Worm (Caenorhabditis elegans) whole organism, mixed stage, embryonic: Measurements from ENCODE around the gene Y32G9A.5.

Experiments
- M03D4.4 ChIP-seq: sonication (generic microtip); optimal IDR thresholded peaks from 2 replicates; lab custom pipeline; 2017; ENCODE audit warnings: mild to moderate bottlenecking, missing genetic modification characterization, missing compliant biosample characterization
- blmp-1 ChIP-seq: fragments of 150-350 bp; optimal IDR thresholded peaks from 2 replicates; lab custom pipeline; 2014; ENCODE audit warnings: missing biosample characterization, missing genetic modification characterization
- ceh-39 ChIP-seq: fragments of 150-350 bp; optimal IDR thresholded peaks from 2 replicates; lab custom pipeline; 2014; ENCODE audit warnings: missing biosample characterization, missing genetic modification characterization
- cnd-1 ChIP-seq: fragments of 200-800 bp; sonication (Bioruptor generic); optimal IDR thresholded peaks from 2 replicates; lab custom pipeline; 2018; ENCODE audit warnings: mild to moderate bottlenecking, missing genetic modification characterization, missing compliant biosample characterization
- elt-1 ChIP-seq: sonication (generic microtip); optimal IDR thresholded peaks from 2 replicates; lab custom pipeline; 2017; ENCODE audit warnings: missing genetic modification characterization, mild to moderate bottlenecking, missing compliant biosample characterization, antibody characterized with exemption, moderate library complexity, borderline replicate concordance; ENCODE audit not compliant: insufficient read depth
- elt-3 ChIP-seq: fragments of 150-350 bp; optimal IDR thresholded peaks from 2 replicates; lab custom pipeline; 2014; ENCODE audit warnings: missing biosample characterization, missing genetic modification characterization
- lin-13 ChIP-seq: fragments of 150-350 bp; optimal IDR thresholded peaks from 2 replicates; lab custom pipeline; 2014; ENCODE audit warnings: missing biosample characterization, missing genetic modification characterization
- lin-32 ChIP-seq: fragments of 200-800 bp; sonication (Bioruptor generic); optimal IDR thresholded peaks from 2 replicates; lab custom pipeline; 2018; ENCODE audit warnings: mild to moderate bottlenecking, missing genetic modification characterization, missing compliant biosample characterization
- mep-1 ChIP-seq: fragments of 150-350 bp; optimal IDR thresholded peaks from 2 replicates; lab custom pipeline; 2017; ENCODE audit warnings: missing biosample characterization, missing genetic modification reagents, missing genetic modification characterization, inconsistent platforms
- nhr-12 ChIP-seq: fragments of 150-350 bp; optimal IDR thresholded peaks from 2 replicates; lab custom pipeline; 2014; ENCODE audit warnings: missing biosample characterization, missing genetic modification characterization
- nhr-28 ChIP-seq: fragments of 150-350 bp; optimal IDR thresholded peaks from 2 replicates; lab custom pipeline; 2014; ENCODE audit warnings: missing biosample characterization, missing genetic modification characterization
- pha-4 ChIP-seq: fragments of 150-350 bp; optimal IDR thresholded peaks from 2 replicates; lab custom pipeline; 2018; ENCODE audit warnings: missing biosample characterization, missing genetic modification reagents, missing genetic modification characterization
- unc-39 ChIP-seq: fragments of 150-350 bp; optimal IDR thresholded peaks from 2 replicates; lab custom pipeline; 2014; ENCODE audit warnings: missing biosample characterization, missing genetic modification characterization
- unc-62 ChIP-seq: fragments of 150-350 bp; optimal IDR thresholded peaks from 2 replicates; lab custom pipeline; 2014; ENCODE audit warnings: missing biosample characterization, missing genetic modification reagents, missing genetic modification characterization

- TF ChIP-seq cnd-1 (tag; lab: Kevin White, UChicago) (no peak), lin-13 (tag; lab: Kevin White, UChicago) (no peak), nhr-12 (tag; lab: Kevin White, UChicago) (no peak), ceh-39 (no peak), lin-32 (GFP tag; lab: Kevin White, UChicago) (no peak), mep-1 (tag; lab: Kevin White, UChicago) (no peak), elt-3 (tag; lab: Kevin White, UChicago) (no peak), unc-62 (GFP tag; lab: Kevin White, UChicago) (no peak), nhr-28 (no peak), elt-1 (tag; lab: Kevin White, UChicago) (no peak), M03D4.4 (tag; lab: Kevin White, UChicago) (no peak), pha-4 (no peak), blmp-1 (no peak), unc-39 (tag; lab: Kevin White, UChicago) (no peak)
Observed at ce11 chrV:1920105-1920504, 12.7 kb downstream of the Y32G9A.5 start, which contains the start of gene Y32G9A.12.
